Worm (Caenorhabditis elegans) whole organism, L4 larva: Measurements from ENCODE around the gene srz-11.

ENCODE experiments used
- R02D3.7 ChIP-seq: fragments of 150-350 bp; sonication (generic microtip); optimal IDR thresholded peaks from 3 replicates; lab custom pipeline; 2014; ENCODE audit warnings: missing biosample characterization, missing genetic modification characterization
- Y5F2A.4 ChIP-seq: fragments of 200-800 bp; sonication (Bioruptor generic); optimal IDR thresholded peaks from 2 replicates; lab custom pipeline; 2018; ENCODE audit warnings: mild to moderate bottlenecking, missing genetic modification characterization, missing compliant biosample characterization
- Y75B8A.6 ChIP-seq: fragments of 200-800 bp; sonication (Bioruptor generic); IDR thresholded peaks from 2 replicates; pipeline ENCODE4 v1.3.6; 2022; ENCODE audit warnings: missing genetic modification reagents, missing genetic modification characterization, missing compliant biosample characterization
- ZK337.2 ChIP-seq: fragments of 200-800 bp; sonication (Bioruptor generic); IDR thresholded peaks from 2 replicates; pipeline ENCODE4 v1.3.6; 2022; ENCODE audit warnings: missing genetic modification reagents, missing genetic modification characterization, missing compliant biosample characterization
- ZK546.5 ChIP-seq, 2 experiments: sonication (generic microtip); optimal IDR thresholded peaks; 2 replicates each; lab custom pipeline; 2017; ENCODE audit warnings: missing biosample characterization in 2 of 2, missing genetic modification characterization in 2 of 2
- aha-1 ChIP-seq: fragments of 150-350 bp; peaks from one replicate; lab custom pipeline; 2014; ENCODE audit warnings: missing biosample characterization, missing genetic modification characterization
- ama-1 ChIP-seq: fragments of 150-350 bp; optimal IDR thresholded peaks from 2 replicates; lab custom pipeline; 2014; ENCODE audit warnings: inconsistent platforms, mixed read lengths
- arid-1 ChIP-seq: fragments of 200-800 bp; sonication (Bioruptor generic); conservative IDR thresholded peaks from 2 replicates; pipeline ENCODE4 v1.3.6; 2022; ENCODE audit warnings: missing genetic modification reagents, missing genetic modification characterization, missing compliant biosample characterization
- ceh-20 ChIP-seq: fragments of 200-800 bp; sonication (Bioruptor generic); IDR thresholded peaks from 2 replicates; pipeline ENCODE4 v1.3.6; 2022; ENCODE audit warnings: missing genetic modification reagents, missing genetic modification characterization, missing compliant biosample characterization
- ceh-82 ChIP-seq: sonication (generic microtip); optimal IDR thresholded peaks from 2 replicates; lab custom pipeline; 2017; ENCODE audit warnings: missing biosample characterization, missing genetic modification characterization
- daf-16 ChIP-seq, 3 experiments: sonication (generic microtip); optimal IDR thresholded peaks; 2 replicates each; lab custom pipeline; 2016 to 2017; ENCODE audit warnings: missing genetic modification characterization in 3 of 3, missing genetic modification reagents in 3 of 3, mild to moderate bottlenecking in 2 of 3, missing compliant biosample characterization in 2 of 3, missing biosample characterization in 1 of 3, moderate library complexity in 1 of 3
- daf-19 ChIP-seq: fragments of 200-800 bp; sonication (Bioruptor generic); conservative IDR thresholded peaks from 2 replicates; pipeline ENCODE4 v1.3.6; 2022; ENCODE audit warnings: missing genetic modification characterization, missing compliant biosample characterization
- dmd-6 ChIP-seq: fragments of 200-800 bp; sonication (Bioruptor generic); IDR thresholded peaks from 2 replicates; pipeline ENCODE4 v1.3.6; 2022; ENCODE audit warnings: missing genetic modification reagents, missing genetic modification characterization, missing compliant biosample characterization
- dmd-9 ChIP-seq: fragments of 200-800 bp; sonication (Bioruptor generic); IDR thresholded peaks from 2 replicates; pipeline ENCODE4 v1.3.6; 2022; ENCODE audit warnings: missing genetic modification reagents, missing genetic modification characterization, missing compliant biosample characterization
- dve-1 ChIP-seq: sonication (generic microtip); optimal IDR thresholded peaks from 2 replicates; lab custom pipeline; 2017; ENCODE audit warnings: antibody characterized with exemption, mild to moderate bottlenecking, missing genetic modification characterization, missing compliant biosample characterization; ENCODE audit not compliant: insufficient read depth
- egl-43 ChIP-seq: fragments of 200-800 bp; sonication (Bioruptor generic); IDR thresholded peaks from 2 replicates; pipeline ENCODE4 v1.3.6; 2022; ENCODE audit warnings: missing genetic modification reagents, missing genetic modification characterization, missing compliant biosample characterization
- gei-8 ChIP-seq: fragments of 200-800 bp; sonication (Bioruptor generic); optimal IDR thresholded peaks from 2 replicates; lab custom pipeline; 2018; ENCODE audit warnings: mild to moderate bottlenecking, missing genetic modification characterization, missing compliant biosample characterization
- hif-1 ChIP-seq, 2 experiments: sonication (generic microtip); optimal IDR thresholded peaks; 2 replicates each; lab custom pipeline; 2016 to 2017; ENCODE audit warnings: missing compliant biosample characterization in 2 of 2, missing genetic modification characterization in 2 of 2, missing genetic modification reagents in 2 of 2, missing genotype in 2 of 2, mild to moderate bottlenecking in 1 of 2
- hlh-11 ChIP-seq: fragments of 200-800 bp; sonication (Bioruptor generic); optimal IDR thresholded peaks from 2 replicates; lab custom pipeline; 2018; ENCODE audit warnings: mild to moderate bottlenecking, missing genetic modification characterization, missing compliant biosample characterization
- jun-1 ChIP-seq: fragments of 150-350 bp; optimal IDR thresholded peaks from 2 replicates; lab custom pipeline; 2014; ENCODE audit warnings: missing biosample characterization, missing genetic modification reagents, missing genetic modification characterization
- lin-13 ChIP-seq: fragments of 150-350 bp; optimal IDR thresholded peaks from 2 replicates; lab custom pipeline; 2014; ENCODE audit warnings: missing biosample characterization, missing genetic modification reagents, missing genetic modification characterization
- lin-38 ChIP-seq: fragments of 200-800 bp; sonication (Bioruptor generic); IDR thresholded peaks from 2 replicates; pipeline ENCODE4 v1.3.6; 2022; ENCODE audit warnings: missing genetic modification reagents, missing genetic modification characterization, missing compliant biosample characterization
- lir-3 ChIP-seq: sonication (generic microtip); optimal IDR thresholded peaks from 2 replicates; lab custom pipeline; 2016; ENCODE audit warnings: mild to moderate bottlenecking, missing genetic modification characterization, missing compliant biosample characterization
- lsy-2 ChIP-seq, 2 experiments: fragments of 150-350 bp in 1 of 2; sonication (generic microtip) in 1 of 2; optimal IDR thresholded peaks; 2 replicates each; lab custom pipeline; 2014 to 2017; ENCODE audit warnings: missing biosample characterization in 2 of 2, missing genetic modification characterization in 2 of 2
- madf-5 ChIP-seq, 2 experiments: fragments of 200-800 bp; sonication (Bioruptor generic); IDR thresholded peaks; 2 replicates each; pipeline ENCODE4 v1.3.6; 2022; ENCODE audit warnings: missing compliant biosample characterization in 2 of 2, missing genetic modification characterization in 2 of 2
- mep-1 ChIP-seq: fragments of 150-350 bp; sonication (generic microtip); optimal IDR thresholded peaks from 3 replicates; lab custom pipeline; 2014; ENCODE audit warnings: missing biosample characterization, missing genetic modification characterization
- mes-2 ChIP-seq: sonication (generic microtip); optimal IDR thresholded peaks from 2 replicates; lab custom pipeline; 2016; ENCODE audit warnings: missing genotype, mild to moderate bottlenecking, missing genetic modification characterization, missing compliant biosample characterization; ENCODE audit not compliant: poor library complexity, severe bottlenecking
- mxl-2 ChIP-seq: fragments of 200-800 bp; sonication (Bioruptor generic); conservative IDR thresholded peaks from 2 replicates; pipeline ENCODE4 v1.3.6; 2022; ENCODE audit warnings: missing genetic modification reagents, missing genetic modification characterization, missing compliant biosample characterization
- mxl-3 ChIP-seq: fragments of 200-800 bp; sonication (Bioruptor generic); optimal IDR thresholded peaks from 2 replicates; lab custom pipeline; 2018; ENCODE audit warnings: mild to moderate bottlenecking, missing genetic modification characterization, missing compliant biosample characterization
- nhr-111 ChIP-seq: fragments of 200-800 bp; sonication (Bioruptor generic); optimal IDR thresholded peaks from 2 replicates; lab custom pipeline; 2018; ENCODE audit warnings: mild to moderate bottlenecking, missing genetic modification characterization, missing compliant biosample characterization
- nhr-28 ChIP-seq: fragments of 150-350 bp; optimal IDR thresholded peaks from 2 replicates; lab custom pipeline; 2014; ENCODE audit warnings: missing biosample characterization, missing genetic modification characterization
- nhr-41 ChIP-seq: fragments of 200-800 bp; sonication (Bioruptor generic); IDR thresholded peaks from 2 replicates; pipeline ENCODE4 v1.3.6; 2022; ENCODE audit warnings: missing genetic modification reagents, missing genetic modification characterization, missing compliant biosample characterization
- nhr-48 ChIP-seq: sonication (generic microtip); optimal IDR thresholded peaks from 2 replicates; lab custom pipeline; 2016; ENCODE audit warnings: mild to moderate bottlenecking, missing genetic modification characterization, missing compliant biosample characterization
- nhr-6 ChIP-seq: fragments of 150-350 bp; optimal IDR thresholded peaks from 2 replicates; lab custom pipeline; 2014; ENCODE audit warnings: missing biosample characterization, missing genetic modification characterization
- nhr-77 ChIP-seq: fragments of 150-350 bp; optimal IDR thresholded peaks from 2 replicates; lab custom pipeline; 2014; ENCODE audit warnings: missing biosample characterization, missing genetic modification characterization
- pha-4 ChIP-seq, 2 experiments: fragments of 150-350 bp in 1 of 2; fragments of 200-800 bp in 1 of 2; sonication (Bioruptor generic) in 1 of 2; IDR thresholded peaks in 1 of 2; optimal IDR thresholded peaks in 1 of 2; 2 replicates each; pipeline versions ENCODE4 v1.3.6 to Lab custom; 2014 to 2022; ENCODE audit warnings: missing genetic modification characterization in 2 of 2, missing genetic modification reagents in 2 of 2, missing biosample characterization in 1 of 2, missing compliant biosample characterization in 1 of 2
- pqm-1 ChIP-seq: sonication (generic microtip); optimal IDR thresholded peaks from 2 replicates; lab custom pipeline; 2017; ENCODE audit warnings: missing biosample characterization, missing genetic modification characterization
- rbr-2 ChIP-seq: sonication (generic microtip); optimal IDR thresholded peaks from 2 replicates; lab custom pipeline; 2016; ENCODE audit warnings: missing genotype, missing genetic modification characterization, missing compliant biosample characterization
- saeg-2 ChIP-seq: fragments of 200-800 bp; sonication (Bioruptor generic); IDR thresholded peaks from 2 replicates; pipeline ENCODE4 v1.3.6; 2022; ENCODE audit warnings: missing genetic modification reagents, missing genetic modification characterization, missing compliant biosample characterization
- sdz-12 ChIP-seq: fragments of 200-800 bp; sonication (Bioruptor generic); optimal IDR thresholded peaks from 2 replicates; lab custom pipeline; 2018; ENCODE audit warnings: mild to moderate bottlenecking, missing genetic modification characterization, missing compliant biosample characterization
- spr-1 ChIP-seq: sonication (generic microtip); optimal IDR thresholded peaks from 2 replicates; lab custom pipeline; 2016; ENCODE audit warnings: mild to moderate bottlenecking, missing genetic modification characterization, missing compliant biosample characterization
- unc-62 ChIP-seq, 3 experiments: fragments of 150-350 bp in 1 of 3; sonication (generic microtip); optimal IDR thresholded peaks in 2 of 3; peaks in 1 of 3; 1 replicate in 1 of 3; 2 replicates in 2 of 3; lab custom pipeline; 2014 to 2017; ENCODE audit warnings: missing biosample characterization in 3 of 3, missing genetic modification characterization in 3 of 3, missing genetic modification reagents in 3 of 3, missing genotype in 1 of 3
- zfp-2 ChIP-seq: sonication (generic microtip); optimal IDR thresholded peaks from 2 replicates; lab custom pipeline; 2016; ENCODE audit warnings: mild to moderate bottlenecking, missing genetic modification characterization, missing compliant biosample characterization
- zfp-3 ChIP-seq: fragments of 200-800 bp; sonication (Bioruptor generic); conservative IDR thresholded peaks from 2 replicates; pipeline ENCODE4 v1.3.6; 2022; ENCODE audit warnings: missing genetic modification reagents, missing genetic modification characterization, missing compliant biosample characterization
- ztf-7 ChIP-seq: fragments of 150-350 bp; optimal IDR thresholded peaks from 2 replicates; lab custom pipeline; 2014; ENCODE audit warnings: missing biosample characterization, missing genetic modification characterization

Gene srz-11

ce11 chrV:15190903-15191302 is 28.0 kb downstream of the srz-11 start, which contains the start of gene Y75B12B.11 (continued):
- TF ChIP-seq ZK337.2 (GFP tag; lab: Robert Waterston, UW) (peak; percentile 89), rbr-2 (tag; lab: Kevin White, UChicago) (peak; percentile 80), gei-8 (GFP tag; lab: Kevin White, UChicago) (peak; percentile 97), Y75B8A.6 (peak; percentile 83; the same call in 1 of the 2 replicates), hlh-11 (tag; lab: Kevin White, UChicago) (peak; percentile 76), madf-5 (GFP tag; IDR thresholded peaks at IDR 0.05; lab: Robert Waterston, UW) (peak; percentile 88 to 90), dmd-9 (GFP tag; lab: Robert Waterston, UW) (peak; percentile 87), ztf-7 (tag; lab: Kevin White, UChicago) (peak; percentile 42), egl-43 (GFP tag; lab: Robert Waterston, UW) (peak; percentile 99), dve-1 (tag; lab: Kevin White, UChicago) (peak; percentile 93), mxl-2 (peak; percentile 90), R02D3.7 (no peak), daf-19 (GFP tag; lab: Robert Waterston, UW) (peak; percentile 90), aha-1 (tag; lab: Kevin White, UChicago) (peak; percentile 98), lir-3 (tag; lab: Kevin White, UChicago) (peak; percentile 88)
- TF ChIP-seq, all 104 proteins: peak for 81

ce11 chrV:15191971-15192370 is 29.1 kb downstream of the srz-11 start:
- TF ChIP-seq unc-62 (GFP tag; optimal IDR thresholded peaks at IDR 0.05 in 1 of 2; lab: Kevin White, UChicago) (peak in 1 of 2 experiments; percentile 93), unc-62 (tag; optimal IDR thresholded peaks at IDR 0.05; lab: Kevin White, UChicago) (no peak), ceh-82 (tag; lab: Kevin White, UChicago) (no peak), nhr-41 (GFP tag; lab: Robert Waterston, UW) (no peak), pqm-1 (tag; lab: Kevin White, UChicago) (no peak), lsy-2 (tag; optimal IDR thresholded peaks at IDR 0.05; lab: Kevin White, UChicago) (no peak), nhr-48 (no peak), lin-13 (GFP tag; lab: Kevin White, UChicago) (no peak)
- TF ChIP-seq, all 104 proteins: peak for 1

- TF ChIP-seq mxl-3 (GFP tag; lab: Kevin White, UChicago), result peak; percentile 24
- peak; percentile 31 for TF ChIP-seq nhr-77
- TF ChIP-seq ZK546.5 (tag; optimal IDR thresholded peaks at IDR 0.05; lab: Kevin White, UChicago), result no peak
- TF ChIP-seq ceh-82 (tag; lab: Kevin White, UChicago), result no peak
- TF ChIP-seq ceh-20 (GFP tag; lab: Robert Waterston, UW), result no peak
- no peak for TF ChIP-seq arid-1 (GFP tag; lab: Robert Waterston, UW)
- TF ChIP-seq mep-1, result peak; percentile 13
- TF ChIP-seq nhr-28 (tag; lab: Kevin White, UChicago), result peak; percentile 82
- peak; percentile 84 for TF ChIP-seq pqm-1 (tag; lab: Kevin White, UChicago)
- no peak for TF ChIP-seq spr-1 (tag; lab: Kevin White, UChicago)
- no peak for TF ChIP-seq zfp-2 (tag; lab: Kevin White, UChicago)
- TF ChIP-seq zfp-3, result no peak
- TF ChIP-seq madf-5 (GFP tag; IDR thresholded peaks at IDR 0.05; lab: Robert Waterston, UW), result no peak
- TF ChIP-seq ama-1 (lab: Kevin White, UChicago), result no peak
- TF ChIP-seq saeg-2 (GFP tag; lab: Robert Waterston, UW), result no peak
- TF ChIP-seq sdz-12 (GFP tag; lab: Kevin White, UChicago), result no peak
- TF ChIP-seq Y5F2A.4 (GFP tag; lab: Kevin White, UChicago), result no peak
- no peak for TF ChIP-seq nhr-111
- no peak for TF ChIP-seq nhr-48
- TF ChIP-seq nhr-6 (tag; lab: Kevin White, UChicago), result peak; percentile 81
- peak; percentile 76 for TF ChIP-seq dmd-6 (GFP tag; lab: Robert Waterston, UW)
- TF ChIP-seq dve-1 (tag; lab: Kevin White, UChicago), result peak; percentile 78
- no peak for TF ChIP-seq Y75B8A.6
- no peak for TF ChIP-seq daf-16 (GFP tag; optimal IDR thresholded peaks at IDR 0.05; lab: Kevin White, UChicago)
- TF ChIP-seq daf-16 (tag; optimal IDR thresholded peaks at IDR 0.05; lab: Kevin White, UChicago), result peak; percentile 44
- no peak for TF ChIP-seq jun-1 (tag; lab: Kevin White, UChicago)
- TF ChIP-seq hif-1 (tag; optimal IDR thresholded peaks at IDR 0.05; lab: Kevin White, UChicago), result no peak
- peak; percentile 88 for TF ChIP-seq hlh-11 (tag; lab: Kevin White, UChicago)
- TF ChIP-seq pha-4 (GFP tag; IDR thresholded peaks at IDR 0.05; lab: Robert Waterston, UW), result no peak
- peak; percentile 32 for TF ChIP-seq pha-4 (tag; optimal IDR thresholded peaks at IDR 0.05; lab: Kevin White, UChicago)
- TF ChIP-seq mes-2 (tag; lab: Kevin White, UChicago), result peak; percentile 35
- peak; percentile 35; the same call in 1 of the 2 replicates for TF ChIP-seq lin-38 (GFP tag; lab: Robert Waterston, UW)
Observed at ce11 chrV:15192377-15192776, 29.5 kb downstream of the srz-11 start, which contains the start of gene plc-2. Gene plc-2, plus strand, starts transcription at chrV:15192572.
